Worm (Caenorhabditis elegans) whole organism, mixed stage, embryonic: ENCODE measurements around the gene srh-297.

Experiments used
- M03D4.4 ChIP-seq: sonication (generic microtip); optimal IDR thresholded peaks from 2 replicates; lab custom pipeline; 2017; ENCODE audit warnings: mild to moderate bottlenecking, missing genetic modification characterization, missing compliant biosample characterization
- bed-3 ChIP-seq: fragments of 200-800 bp; sonication (Bioruptor generic); optimal IDR thresholded peaks from 3 replicates; lab custom pipeline; 2018; ENCODE audit warnings: mild to moderate bottlenecking, missing genetic modification characterization, moderate library complexity, missing compliant biosample characterization
- ceh-43 ChIP-seq: fragments of 200-800 bp; sonication (Bioruptor generic); optimal IDR thresholded peaks from 2 replicates; lab custom pipeline; 2018; ENCODE audit warnings: mild to moderate bottlenecking, missing genetic modification characterization, moderate library complexity, missing compliant biosample characterization
- ceh-83 ChIP-seq: fragments of 200-800 bp; sonication (Bioruptor generic); optimal IDR thresholded peaks from 2 replicates; lab custom pipeline; 2018; ENCODE audit warnings: mild to moderate bottlenecking, missing genetic modification characterization, missing compliant biosample characterization
- ces-1 ChIP-seq: fragments of 150-350 bp; optimal IDR thresholded peaks from 2 replicates; lab custom pipeline; 2014; ENCODE audit warnings: missing biosample characterization, missing genetic modification reagents, missing genetic modification characterization
- cnd-1 ChIP-seq: fragments of 200-800 bp; sonication (Bioruptor generic); optimal IDR thresholded peaks from 2 replicates; lab custom pipeline; 2018; ENCODE audit warnings: mild to moderate bottlenecking, missing genetic modification characterization, missing compliant biosample characterization
- drap-1 ChIP-seq: fragments of 200-800 bp; sonication (Bioruptor generic); optimal IDR thresholded peaks from 3 replicates; lab custom pipeline; 2018; ENCODE audit warnings: mild to moderate bottlenecking, missing genetic modification characterization, missing compliant biosample characterization
- elt-1 ChIP-seq: sonication (generic microtip); optimal IDR thresholded peaks from 2 replicates; lab custom pipeline; 2017; ENCODE audit warnings: missing genetic modification characterization, mild to moderate bottlenecking, missing compliant biosample characterization, antibody characterized with exemption, moderate library complexity, borderline replicate concordance; ENCODE audit not compliant: insufficient read depth
- elt-3 ChIP-seq: fragments of 150-350 bp; optimal IDR thresholded peaks from 2 replicates; lab custom pipeline; 2014; ENCODE audit warnings: missing biosample characterization, missing genetic modification characterization
- flh-1 ChIP-seq: fragments of 200-800 bp; sonication (Bioruptor generic); optimal IDR thresholded peaks from 2 replicates; lab custom pipeline; 2018; ENCODE audit warnings: mild to moderate bottlenecking, missing genetic modification characterization, moderate library complexity, missing compliant biosample characterization
- ham-2 ChIP-seq: fragments of 200-800 bp; sonication (Bioruptor generic); optimal IDR thresholded peaks from 2 replicates; lab custom pipeline; 2018; ENCODE audit warnings: mild to moderate bottlenecking, missing genetic modification characterization, missing compliant biosample characterization
- hlh-1 ChIP-seq: fragments of 150-350 bp; optimal IDR thresholded peaks from 2 replicates; lab custom pipeline; 2014; ENCODE audit warnings: missing biosample characterization, missing genetic modification reagents, missing genetic modification characterization
- lin-13 ChIP-seq: fragments of 150-350 bp; optimal IDR thresholded peaks from 2 replicates; lab custom pipeline; 2014; ENCODE audit warnings: missing biosample characterization, missing genetic modification characterization
- lin-32 ChIP-seq: fragments of 200-800 bp; sonication (Bioruptor generic); optimal IDR thresholded peaks from 2 replicates; lab custom pipeline; 2018; ENCODE audit warnings: mild to moderate bottlenecking, missing genetic modification characterization, missing compliant biosample characterization
- lsy-2 ChIP-seq: fragments of 150-350 bp; optimal IDR thresholded peaks from 2 replicates; lab custom pipeline; 2014; ENCODE audit warnings: missing biosample characterization, missing genetic modification characterization
- mep-1 ChIP-seq: fragments of 150-350 bp; optimal IDR thresholded peaks from 2 replicates; lab custom pipeline; 2017; ENCODE audit warnings: missing biosample characterization, missing genetic modification reagents, missing genetic modification characterization, inconsistent platforms
- mls-2 ChIP-seq: sonication (generic microtip); optimal IDR thresholded peaks from 2 replicates; lab custom pipeline; 2016; ENCODE audit warnings: mild to moderate bottlenecking, missing genetic modification characterization, moderate library complexity, missing compliant biosample characterization
- nhr-12 ChIP-seq: fragments of 150-350 bp; optimal IDR thresholded peaks from 2 replicates; lab custom pipeline; 2014; ENCODE audit warnings: missing biosample characterization, missing genetic modification characterization
- nhr-2 ChIP-seq: fragments of 150-350 bp; optimal IDR thresholded peaks from 2 replicates; lab custom pipeline; 2014; ENCODE audit warnings: missing biosample characterization, missing genetic modification characterization
- nhr-237 ChIP-seq: fragments of 150-350 bp; optimal IDR thresholded peaks from 2 replicates; lab custom pipeline; 2014; ENCODE audit warnings: missing biosample characterization, missing genetic modification characterization
- nhr-28 ChIP-seq: fragments of 150-350 bp; optimal IDR thresholded peaks from 2 replicates; lab custom pipeline; 2014; ENCODE audit warnings: missing biosample characterization, missing genetic modification characterization
- nhr-76 ChIP-seq: sonication (generic microtip); optimal IDR thresholded peaks from 2 replicates; lab custom pipeline; 2017; ENCODE audit warnings: missing biosample characterization, missing genetic modification characterization
- sem-2 ChIP-seq: fragments of 200-800 bp; sonication (Bioruptor generic); optimal IDR thresholded peaks from 2 replicates; lab custom pipeline; 2018; ENCODE audit warnings: mild to moderate bottlenecking, missing genetic modification characterization, missing compliant biosample characterization
- snpc-4 ChIP-seq: fragments of 150-350 bp; optimal IDR thresholded peaks from 2 replicates; lab custom pipeline; 2014; ENCODE audit warnings: missing biosample characterization, missing genetic modification characterization
- sptf-1 ChIP-seq: sonication (generic microtip); optimal IDR thresholded peaks from 2 replicates; lab custom pipeline; 2017; ENCODE audit warnings: mild to moderate bottlenecking, missing genetic modification characterization, moderate library complexity, missing compliant biosample characterization
- tbx-8 ChIP-seq: fragments of 200-800 bp; sonication (Bioruptor generic); optimal IDR thresholded peaks from 2 replicates; lab custom pipeline; 2018; ENCODE audit warnings: mild to moderate bottlenecking, missing genetic modification characterization, moderate library complexity, missing compliant biosample characterization
- unc-120 ChIP-seq: sonication (generic microtip); optimal IDR thresholded peaks from 2 replicates; lab custom pipeline; 2017; ENCODE audit warnings: missing genetic modification characterization, missing compliant biosample characterization; ENCODE audit not compliant: poor library complexity, severe bottlenecking
- unc-39 ChIP-seq: fragments of 150-350 bp; optimal IDR thresholded peaks from 2 replicates; lab custom pipeline; 2014; ENCODE audit warnings: missing biosample characterization, missing genetic modification characterization
- unc-62 ChIP-seq: fragments of 150-350 bp; optimal IDR thresholded peaks from 2 replicates; lab custom pipeline; 2014; ENCODE audit warnings: missing biosample characterization, missing genetic modification reagents, missing genetic modification characterization
- zip-8 ChIP-seq: fragments of 150-350 bp; optimal IDR thresholded peaks from 2 replicates; lab custom pipeline; 2014; ENCODE audit warnings: missing biosample characterization, missing genetic modification characterization
- ztf-11 ChIP-seq: fragments of 150-350 bp; optimal IDR thresholded peaks from 2 replicates; lab custom pipeline; 2014; ENCODE audit warnings: missing biosample characterization, missing genetic modification characterization

srh-297 gene

ce11 chrII:3234725-3235124 is 4.4 kb upstream of the srh-297 start, which contains the start of gene C17F4.8:
Gene C17F4.8 (minus strand): TSS chrII:3234825.
- TF ChIP-seq flh-1 (GFP tag; lab: Kevin White, UChicago) = no peak
- TF ChIP-seq elt-1 (tag; lab: Kevin White, UChicago) = no peak
- TF ChIP-seq nhr-28 (tag; lab: Kevin White, UChicago) = no peak
- TF ChIP-seq nhr-12 (tag; lab: Kevin White, UChicago) = no peak
- TF ChIP-seq drap-1 (GFP tag; lab: Kevin White, UChicago) = no peak
- TF ChIP-seq lin-32 (GFP tag; lab: Kevin White, UChicago) = no peak
- no peak for TF ChIP-seq mls-2
- no peak for TF ChIP-seq unc-120 (tag; lab: Kevin White, UChicago)
- TF ChIP-seq tbx-8 (GFP tag; lab: Kevin White, UChicago) = no peak
- TF ChIP-seq bed-3 (GFP tag; lab: Kevin White, UChicago) = no peak
- no peak for TF ChIP-seq nhr-237 (tag; lab: Kevin White, UChicago)
- no peak for TF ChIP-seq mep-1 (tag; lab: Kevin White, UChicago)
- no peak for TF ChIP-seq unc-39 (tag; lab: Kevin White, UChicago)
- no peak for TF ChIP-seq unc-62 (GFP tag; lab: Kevin White, UChicago)
- TF ChIP-seq M03D4.4 (tag; lab: Kevin White, UChicago) = no peak
- TF ChIP-seq, all 35 proteins: peak for 0

DNA sequence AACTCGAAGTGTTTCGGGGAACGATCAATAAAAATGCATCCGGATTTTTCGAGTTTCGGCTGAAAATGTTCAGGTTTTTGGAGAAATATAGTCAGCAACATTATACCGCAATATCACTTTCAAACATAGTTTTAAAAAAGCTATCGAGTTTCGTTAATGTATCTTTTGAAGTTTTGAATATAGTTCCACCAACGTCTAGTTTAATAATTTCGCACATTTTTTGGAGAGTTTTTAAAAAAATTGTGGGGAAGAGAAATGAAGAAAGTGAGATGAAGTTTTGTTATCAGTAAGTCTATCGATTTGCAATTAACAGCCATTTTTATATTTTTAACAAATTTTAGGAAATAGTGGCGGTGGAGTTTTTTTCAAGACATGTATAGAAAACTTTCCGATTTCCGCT is 4.5 kb downstream of the srh-297 start, which contains the start of gene ZC239.17:
Gene ZC239.17, minus strand, starts transcription at position 101 of the 400 bp plus-strand sequence.
- TF ChIP-seq snpc-4 (tag; lab: Kevin White, UChicago) (no peak), elt-1 (tag; lab: Kevin White, UChicago) (no peak)

DNA sequence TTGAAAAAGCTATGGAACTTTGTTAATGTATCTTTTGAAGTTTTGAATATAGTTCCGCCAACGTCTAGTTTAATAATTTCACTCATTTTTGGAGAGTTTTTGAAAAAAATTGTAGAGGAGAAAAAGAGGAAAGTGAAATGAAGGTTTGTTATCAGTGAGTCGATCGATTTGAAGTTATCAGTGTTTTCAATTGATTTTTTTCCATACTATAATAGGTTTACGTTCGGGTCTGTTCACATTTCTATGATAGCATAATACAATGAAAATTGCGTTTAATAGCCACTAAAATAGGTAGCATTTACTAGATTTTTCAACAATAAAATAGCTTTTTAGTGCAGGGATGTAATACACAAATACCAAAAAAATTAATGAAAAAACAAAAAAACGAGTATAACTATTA is 5.1 kb downstream of the srh-297 start, which contains the start of gene ZC239.16:
Gene ZC239.16, minus strand, starts transcription at position 120 of the 400 bp plus-strand sequence.
- TF ChIP-seq drap-1 (GFP tag; lab: Kevin White, UChicago) (no peak), lin-32 (GFP tag; lab: Kevin White, UChicago) (no peak), elt-3 (tag; lab: Kevin White, UChicago) (no peak), nhr-28 (tag; lab: Kevin White, UChicago) (no peak), sem-2 (GFP tag; lab: Kevin White, UChicago) (no peak), M03D4.4 (tag; lab: Kevin White, UChicago) (no peak), lsy-2 (no peak), nhr-12 (tag; lab: Kevin White, UChicago) (no peak), unc-62 (GFP tag; lab: Kevin White, UChicago) (no peak), unc-120 (tag; lab: Kevin White, UChicago) (no peak)

ce11 chrII:3224631-3225030 is 5.7 kb downstream of the srh-297 start, which contains the start of gene ZC239.15:
Gene ZC239.15 (minus strand): TSS chrII:3224731.
- TF ChIP-seq mls-2 (no peak), unc-62 (GFP tag; lab: Kevin White, UChicago) (no peak), nhr-76 (tag; lab: Kevin White, UChicago) (no peak)

DNA sequence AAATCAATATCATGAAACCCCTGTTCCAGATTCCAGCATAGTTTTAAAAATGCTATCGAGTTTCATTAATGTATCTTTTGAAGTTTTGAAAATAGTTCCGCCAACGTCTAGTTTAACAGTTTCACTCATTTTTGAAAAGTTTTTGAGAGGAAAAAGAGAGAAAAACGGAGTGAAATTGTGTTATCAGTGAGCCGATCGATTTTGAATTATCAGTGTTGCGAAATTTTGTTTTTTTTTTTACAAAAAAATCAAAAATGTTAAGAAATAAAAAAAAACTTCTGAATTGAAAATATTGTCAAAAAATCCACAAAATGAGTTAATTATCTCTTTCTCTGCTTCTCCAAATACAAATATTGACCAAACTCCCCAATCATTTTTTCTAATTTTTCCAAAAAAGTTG is 7.6 kb downstream of the srh-297 start, which contains the start of gene ZC239.13:
Gene ZC239.13, minus strand, starts transcription at position 154 of the 400 bp plus-strand sequence.
- no peak for TF ChIP-seq nhr-237 (tag; lab: Kevin White, UChicago)
- no peak for TF ChIP-seq mls-2
- no peak for TF ChIP-seq ztf-11 (tag; lab: Kevin White, UChicago)
- TF ChIP-seq M03D4.4 (tag; lab: Kevin White, UChicago) = no peak
- TF ChIP-seq elt-1 (tag; lab: Kevin White, UChicago) = no peak
- TF ChIP-seq lin-13 (tag; lab: Kevin White, UChicago) = no peak
- no peak for TF ChIP-seq cnd-1 (tag; lab: Kevin White, UChicago)
- TF ChIP-seq nhr-12 (tag; lab: Kevin White, UChicago) = no peak

- TF ChIP-seq drap-1 (GFP tag; lab: Kevin White, UChicago) = no peak
- no peak for TF ChIP-seq nhr-2 (tag; lab: Kevin White, UChicago)
- TF ChIP-seq ham-2 (GFP tag; lab: Kevin White, UChicago) = no peak
- TF ChIP-seq flh-1 (GFP tag; lab: Kevin White, UChicago) = no peak
- no peak for TF ChIP-seq lin-32 (GFP tag; lab: Kevin White, UChicago)
- TF ChIP-seq ces-1 (GFP tag; lab: Kevin White, UChicago) = no peak
- no peak for TF ChIP-seq tbx-8 (GFP tag; lab: Kevin White, UChicago)
- no peak for TF ChIP-seq zip-8 (tag; lab: Kevin White, UChicago)
- TF ChIP-seq sem-2 (GFP tag; lab: Kevin White, UChicago) = no peak
- TF ChIP-seq unc-39 (tag; lab: Kevin White, UChicago) = no peak
- no peak for TF ChIP-seq hlh-1 (tag; lab: Kevin White, UChicago)
- TF ChIP-seq ceh-83 (GFP tag; lab: Kevin White, UChicago) = no peak
- no peak for TF ChIP-seq mep-1 (tag; lab: Kevin White, UChicago)
- no peak for TF ChIP-seq unc-120 (tag; lab: Kevin White, UChicago)
- no peak for TF ChIP-seq ceh-43 (GFP tag; lab: Kevin White, UChicago)
- TF ChIP-seq snpc-4 (tag; lab: Kevin White, UChicago) = no peak
- TF ChIP-seq sptf-1 (tag; lab: Kevin White, UChicago) = no peak
- TF ChIP-seq nhr-12 (tag; lab: Kevin White, UChicago) = no peak
- TF ChIP-seq ztf-11 (tag; lab: Kevin White, UChicago) = no peak
- no peak for TF ChIP-seq unc-62 (GFP tag; lab: Kevin White, UChicago)
- TF ChIP-seq, all 35 proteins: peak for 0
These were observed 8.6 kb downstream of the srh-297 start, which contains the start of gene ZC239.14 for ce11 chrII:3221730-3222129. Gene ZC239.14 (minus strand): TSS chrII:3222034.
